Fruit fly (Drosophila melanogaster): Measurements from ENCODE around the gene CG8031.
A peak's percentile ranks its signal among the peaks of the same experiment; 100 is the strongest.

The CG8031 gene

DNA sequence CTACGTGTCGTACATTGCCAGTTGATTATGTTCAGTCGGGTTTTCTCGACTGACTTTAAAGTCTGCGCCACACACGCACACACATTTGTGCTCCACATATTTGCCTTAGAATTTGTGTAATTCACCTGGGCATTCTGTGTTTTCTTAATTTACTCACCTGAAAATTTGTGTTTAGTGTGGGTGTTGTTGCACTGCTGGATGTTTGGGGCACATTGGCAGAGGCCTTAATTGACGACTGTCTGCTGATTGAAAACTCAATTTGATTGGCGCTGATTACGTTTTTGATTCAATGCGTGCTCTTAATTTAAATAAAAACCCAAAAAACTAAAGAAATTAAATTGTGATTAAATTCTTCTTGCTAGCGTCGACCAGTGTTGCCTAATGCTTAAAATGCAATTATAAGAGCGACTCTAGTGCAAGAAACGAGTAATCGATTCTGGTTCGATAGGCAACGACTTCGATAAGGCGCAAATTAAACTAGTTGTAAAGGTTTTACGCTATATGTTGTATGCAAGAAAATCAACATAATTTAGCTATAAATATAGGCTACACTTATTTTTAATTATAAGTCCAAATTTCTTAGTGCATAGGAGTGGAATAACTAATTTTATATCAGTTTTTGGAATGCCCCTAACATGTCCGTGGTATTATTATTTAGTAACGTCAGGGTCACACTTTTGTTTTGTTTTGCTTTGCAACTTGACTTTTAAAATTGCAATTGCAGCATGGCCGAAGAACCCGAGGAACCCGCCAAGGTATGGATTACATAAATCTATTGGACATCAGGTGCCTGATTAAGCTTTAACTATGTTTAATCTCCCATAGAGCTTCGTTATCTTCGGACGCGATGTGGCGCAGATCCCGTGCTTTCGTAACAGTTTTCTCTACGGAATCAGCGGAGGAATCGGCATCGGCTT is 19.4 kb upstream of the CG8031 start, which contains the start of the genes CG46281 and CG46280 (continued):
- TF ChIP-seq rib (GFP tag; IDR thresholded peaks at IDR 0.05) = no peak
- TF ChIP-seq sob (GFP tag; IDR thresholded peaks at IDR 0.05) = peak; percentile 16; the same call in 1 of the 2 replicates
- TF ChIP-seq ATbp (GFP tag; optimal IDR thresholded peaks at IDR 0.05) = no peak
- no peak for TF ChIP-seq sima (GFP tag; optimal IDR thresholded peaks at IDR 0.05)
- TF ChIP-seq CG8290 (GFP tag; optimal IDR thresholded peaks at IDR 0.05) = peak; percentile 23
- no peak for TF ChIP-seq CG8290 (tag; optimal IDR thresholded peaks at IDR 0.05)
- peak; percentile 54 for TF ChIP-seq Bteb2 (GFP tag; optimal IDR thresholded peaks at IDR 0.05)
- TF ChIP-seq Dp (GFP tag; optimal IDR thresholded peaks at IDR 0.05) = peak; percentile 57
- peak; percentile 17 for TF ChIP-seq CG12942 (GFP tag; optimal IDR thresholded peaks at IDR 0.05)
- no peak for TF ChIP-seq ranshi (GFP tag; IDR thresholded peaks at IDR 0.05)
- TF ChIP-seq eyg (GFP tag; optimal IDR thresholded peaks at IDR 0.05) = peak; percentile 21
- peak; percentile 2 for TF ChIP-seq bab2 (GFP tag; optimal IDR thresholded peaks at IDR 0.05)
- TF ChIP-seq CG12659 (GFP tag; optimal IDR thresholded peaks at IDR 0.05) = peak; percentile 70
- peak in 1 of 2 experiments; percentile 12 for TF ChIP-seq insv (GFP tag; optimal IDR thresholded peaks at IDR 0.05)
- peak; percentile 82 for TF ChIP-seq CG13287 (GFP tag; IDR thresholded peaks at IDR 0.05; ENCODE audit: partially characterized antibody)
- peak; percentile 74 for TF ChIP-seq Sry-δ (GFP tag; optimal IDR thresholded peaks at IDR 0.05)
- TF ChIP-seq Pdp1 (GFP tag; optimal IDR thresholded peaks at IDR 0.05) = peak; percentile 31 to 78
- no peak for TF ChIP-seq CG13894 (tag; optimal IDR thresholded peaks at IDR 0.05)
- peak; percentile 95 for TF ChIP-seq Med (GFP tag)
- TF ChIP-seq Dad (GFP tag; optimal IDR thresholded peaks at IDR 0.05) = peak; percentile 12
- peak; percentile 46 for TF ChIP-seq CG30403 (GFP tag; optimal IDR thresholded peaks at IDR 0.05)
- TF ChIP-seq CG13424 (tag; optimal IDR thresholded peaks at IDR 0.05) = peak; percentile 27
- TF ChIP-seq Ets65A (GFP tag) = peak; percentile 55
- TF ChIP-seq Dref (GFP tag; IDR thresholded peaks at IDR 0.05) = peak; percentile 72
- no peak for TF ChIP-seq CG18599 (GFP tag; optimal IDR thresholded peaks at IDR 0.05)
- no peak for TF ChIP-seq pnt (GFP tag; optimal IDR thresholded peaks at IDR 0.05)
- TF ChIP-seq hb (GFP tag; IDR thresholded peaks at IDR 0.05; ENCODE audit: partially characterized antibody) = peak; percentile 67; the same call in 2 of the 3 replicates
- peak; percentile 50 for TF ChIP-seq Xbp1 (GFP tag; optimal IDR thresholded peaks at IDR 0.05)
- peak; percentile 24 for TF ChIP-seq CG33213 (GFP tag; optimal IDR thresholded peaks at IDR 0.05)
- TF ChIP-seq CG4424 (GFP tag; optimal IDR thresholded peaks at IDR 0.05) = peak; percentile 20
- peak; percentile 93 for TF ChIP-seq sens (GFP tag)
- TF ChIP-seq hbn (GFP tag; IDR thresholded peaks at IDR 0.05; ENCODE audit: partially characterized antibody) = peak; percentile 40; the same call in 1 of the 2 replicates
- peak; percentile 34 for TF ChIP-seq pum (GFP tag; optimal IDR thresholded peaks at IDR 0.05)
- TF ChIP-seq CG3163 (GFP tag; optimal IDR thresholded peaks at IDR 0.05) = no peak
- peak; percentile 52; the same call in 2 of the 3 replicates for TF ChIP-seq CG16813 (GFP tag; IDR thresholded peaks at IDR 0.05; ENCODE audit: partially characterized antibody)
- TF ChIP-seq sisA (GFP tag; IDR thresholded peaks at IDR 0.05) = no peak
- TF ChIP-seq HLH4C (GFP tag; IDR thresholded peaks at IDR 0.05; ENCODE audit: partially characterized antibody) = peak; percentile 69
- TF ChIP-seq CG2712 (tag; optimal IDR thresholded peaks at IDR 0.05) = no peak
- peak; percentile 32 for TF ChIP-seq Tbp (GFP tag; optimal IDR thresholded peaks at IDR 0.05)
- TF ChIP-seq CG4328 (GFP tag; optimal IDR thresholded peaks at IDR 0.05) = peak; percentile 22
- no peak for TF ChIP-seq Optix (GFP tag; IDR thresholded peaks at IDR 0.05)
- peak; percentile 74; the same call in 3 of the 4 replicates for TF ChIP-seq Dll (GFP tag; IDR thresholded peaks at IDR 0.05; ENCODE audit: partially characterized antibody)
- peak; percentile 96 for TF ChIP-seq CG10267 (tag; optimal IDR thresholded peaks at IDR 0.05)
- TF ChIP-seq CG12299 (tag; optimal IDR thresholded peaks at IDR 0.05) = peak; percentile 18
- peak; percentile 93 for TF ChIP-seq wek (GFP tag; optimal IDR thresholded peaks at IDR 0.05)
- TF ChIP-seq Hr3 (GFP tag; optimal IDR thresholded peaks at IDR 0.05) = peak; percentile 24
- TF ChIP-seq CG7786 (GFP tag; optimal IDR thresholded peaks at IDR 0.05) = peak; percentile 6
- peak; percentile 68 for TF ChIP-seq BEAF-32 (GFP tag; optimal IDR thresholded peaks at IDR 0.05)
